Worm (Caenorhabditis elegans) whole organism, L3 larva: Measurements from ENCODE around the gene srd-54.

Source experiments
- R02D3.7 ChIP-seq: fragments of 150-350 bp; optimal IDR thresholded peaks from 2 replicates; lab custom pipeline; 2014; ENCODE audit warnings: missing biosample characterization, missing genetic modification characterization
- aly-2 ChIP-seq: fragments of 150-350 bp; optimal IDR thresholded peaks from 2 replicates; lab custom pipeline; 2014; ENCODE audit warnings: missing biosample characterization, missing genetic modification characterization
- ama-1 ChIP-seq: fragments of 150-350 bp; optimal IDR thresholded peaks from 2 replicates; lab custom pipeline; 2018
- daf-12 ChIP-seq: fragments of 150-350 bp; optimal IDR thresholded peaks from 2 replicates; lab custom pipeline; 2014; ENCODE audit warnings: missing biosample characterization, missing genetic modification reagents, missing genetic modification characterization
- lin-15B ChIP-seq: fragments of 150-350 bp; optimal IDR thresholded peaks from 2 replicates; lab custom pipeline; 2014; ENCODE audit warnings: missing biosample characterization, missing genetic modification characterization
- nfya-1 ChIP-seq: sonication (generic microtip); optimal IDR thresholded peaks from 2 replicates; lab custom pipeline; 2017; ENCODE audit warnings: missing genetic modification characterization, mild to moderate bottlenecking, missing compliant biosample characterization, antibody characterized with exemption, moderate library complexity; ENCODE audit not compliant: insufficient read depth
- nhr-12 ChIP-seq: fragments of 150-350 bp; optimal IDR thresholded peaks from 2 replicates; lab custom pipeline; 2014; ENCODE audit warnings: missing biosample characterization, missing genetic modification characterization
- nhr-23 ChIP-seq: fragments of 150-350 bp; optimal IDR thresholded peaks from 2 replicates; lab custom pipeline; 2014; ENCODE audit warnings: missing biosample characterization, missing genetic modification reagents, missing genetic modification characterization
- nhr-237 ChIP-seq: fragments of 150-350 bp; optimal IDR thresholded peaks from 2 replicates; lab custom pipeline; 2014; ENCODE audit warnings: missing biosample characterization, missing genetic modification characterization
- nhr-77 ChIP-seq: fragments of 150-350 bp; optimal IDR thresholded peaks from 2 replicates; lab custom pipeline; 2014; ENCODE audit warnings: missing biosample characterization, missing genetic modification characterization
- snpc-4 ChIP-seq: fragments of 150-350 bp; optimal IDR thresholded peaks from 2 replicates; lab custom pipeline; 2014; ENCODE audit warnings: missing biosample characterization, missing genetic modification characterization
- unc-39 ChIP-seq: sonication (generic microtip); optimal IDR thresholded peaks from 4 replicates; lab custom pipeline; 2017; ENCODE audit warnings: missing biosample characterization, missing genetic modification characterization
- ztf-4 ChIP-seq: fragments of 150-350 bp; optimal IDR thresholded peaks from 2 replicates; lab custom pipeline; 2014; ENCODE audit warnings: missing biosample characterization, missing genetic modification characterization

ce11 chrII:7483009-7483408 lies 50.6 kb downstream of the srd-54 start, which contains the start of gene cah-2:
- TF ChIP-seq unc-39 (tag; lab: Kevin White, UChicago): no peak
- no peak for TF ChIP-seq aly-2 (tag; lab: Kevin White, UChicago)
- no peak for TF ChIP-seq snpc-4 (tag; lab: Kevin White, UChicago)
- TF ChIP-seq nhr-77 (tag; lab: Kevin White, UChicago): no peak
- TF ChIP-seq R02D3.7 (tag; lab: Kevin White, UChicago): no peak
- TF ChIP-seq nhr-237 (tag; lab: Kevin White, UChicago): no peak
- no peak for TF ChIP-seq nhr-12 (tag; lab: Kevin White, UChicago)
- no peak for TF ChIP-seq ama-1
- no peak for TF ChIP-seq ztf-4 (tag; lab: Kevin White, UChicago)
- TF ChIP-seq lin-15B (tag; lab: Kevin White, UChicago): no peak
- no peak for TF ChIP-seq nfya-1 (tag; lab: Kevin White, UChicago)
- no peak for TF ChIP-seq nhr-23 (tag; lab: Kevin White, UChicago)
- TF ChIP-seq daf-12 (tag; lab: Kevin White, UChicago): no peak
